Worm (Caenorhabditis elegans): Measurements from ENCODE around the gene F13H8.11.
A peak's percentile ranks its signal among the peaks of the same experiment; 100 is the strongest.

Gene F13H8.11

DNA sequence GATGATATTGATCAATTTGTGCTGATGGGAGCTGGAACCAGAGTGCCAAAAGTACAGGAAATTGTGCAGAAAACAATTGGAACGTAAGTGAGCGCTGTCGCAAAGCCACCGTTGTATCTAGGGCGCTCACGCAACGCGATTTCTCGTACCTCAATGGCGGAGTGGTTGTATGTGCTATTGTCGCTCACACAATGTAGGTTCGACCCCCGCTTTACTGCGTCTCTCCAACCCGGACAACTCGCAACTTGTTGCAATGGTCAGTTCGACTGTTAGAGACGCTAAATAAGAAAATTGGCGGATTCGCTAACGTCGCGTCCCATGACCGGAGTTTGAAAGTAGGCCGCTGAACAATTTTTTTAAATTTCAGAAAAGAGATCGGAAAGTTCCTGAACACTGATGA lies 11.3 kb downstream of the F13H8.11 start (continued):
- TF ChIP-seq nhr-27 (tag; optimal IDR thresholded peaks at IDR 0.05) (no peak), zim-3 (tag; optimal IDR thresholded peaks at IDR 0.05) (no peak), egrh-3 (GFP tag; IDR thresholded peaks at IDR 0.05) (peak; percentile 17; the same call in 1 of the 2 replicates), B0035.1 (tag; optimal IDR thresholded peaks at IDR 0.05) (no peak), gei-17 (GFP tag; optimal IDR thresholded peaks at IDR 0.05) (no peak), nhr-90 (tag; optimal IDR thresholded peaks at IDR 0.05) (peak; percentile 72), madf-10 (tag; optimal IDR thresholded peaks at IDR 0.05) (peak; percentile 37), ztf-25 (GFP tag; IDR thresholded peaks at IDR 0.05) (no peak), F37B4.10 (GFP tag; IDR thresholded peaks at IDR 0.05) (no peak), ztf-26 (tag; optimal IDR thresholded peaks at IDR 0.05) (peak; percentile 58), let-607 (tag; optimal IDR thresholded peaks at IDR 0.05) (peak in 1 of 2 experiments; percentile 14), rcor-1 (GFP tag; IDR thresholded peaks at IDR 0.05) (peak; percentile 51; the same call in 1 of the 2 replicates), F23B12.7 (tag; optimal IDR thresholded peaks at IDR 0.05; ENCODE audit: insufficient read depth) (peak; percentile 95), cebp-1 (GFP tag; IDR thresholded peaks at IDR 0.05) (0 out of 2 replicates have a peak, but pooled peaks have one; percentile 11), cebp-1 (tag; optimal IDR thresholded peaks at IDR 0.05) (peak; percentile 62), F57A8.1 (GFP tag; optimal IDR thresholded peaks at IDR 0.05) (no peak), aptf-3 (GFP tag; IDR thresholded peaks at IDR 0.05) (no peak), ekl-4 (GFP tag; IDR thresholded peaks at IDR 0.05) (peak; percentile 87), lir-1 (GFP tag; conservative IDR thresholded peaks at IDR 0.05) (no peak), lin-26 (GFP tag; IDR thresholded peaks at IDR 0.05) (peak; percentile 80), Y67H2A.10 (GFP tag; conservative IDR thresholded peaks at IDR 0.05) (no peak), hlh-12 (tag; optimal IDR thresholded peaks at IDR 0.05) (no peak), ccch-3 (GFP tag; optimal IDR thresholded peaks at IDR 0.05) (no peak), somi-1 (GFP tag; optimal IDR thresholded peaks at IDR 0.05) (no peak), attf-5 (GFP tag; optimal IDR thresholded peaks at IDR 0.05) (peak; percentile 68), nhr-179 (tag; optimal IDR thresholded peaks at IDR 0.05) (no peak), aptf-2 (GFP tag; conservative IDR thresholded peaks at IDR 0.05) (no peak), hmg-20 (GFP tag; IDR thresholded peaks at IDR 0.05) (no peak), dox-1 (GFP tag; IDR thresholded peaks at IDR 0.05) (peak; percentile 73), ceh-100 (GFP tag; IDR thresholded peaks at IDR 0.05) (peak; percentile 46; the same call in 1 of the 2 replicates), snpc-3.4 (tag; optimal IDR thresholded peaks at IDR 0.05) (peak; percentile 56), Y53G8AR.9 (GFP tag; conservative IDR thresholded peaks at IDR 0.05) (no peak), chd-7 (tag; optimal IDR thresholded peaks at IDR 0.05) (peak; percentile 50), F10E7.11 (tag; optimal IDR thresholded peaks at IDR 0.05) (no peak), madf-8 (GFP tag; conservative IDR thresholded peaks at IDR 0.05) (0 out of 2 replicates have a peak, but pooled peaks have one; percentile 3), sptf-2 (GFP tag; optimal IDR thresholded peaks at IDR 0.05) (peak; percentile 27), F57C9.4 (tag; optimal IDR thresholded peaks at IDR 0.05) (no peak), attf-6 (GFP tag; IDR thresholded peaks at IDR 0.05) (no peak), lin-35 (GFP tag; optimal IDR thresholded peaks at IDR 0.05) (peak in 1 of 3 experiments; percentile 30), Y53F4B.3 (GFP tag; IDR thresholded peaks at IDR 0.05) (no peak), mcd-1 (GFP tag; IDR thresholded peaks at IDR 0.05) (peak; percentile 54; the same call in 1 of the 2 replicates), nfyb-1 (GFP tag; IDR thresholded peaks at IDR 0.05) (peak; percentile 63), nhr-80 (tag; optimal IDR thresholded peaks at IDR 0.05) (peak; percentile 35), F33H1.4 (GFP tag; IDR thresholded peaks at IDR 0.05) (peak; percentile 46), dpff-1 (tag; optimal IDR thresholded peaks at IDR 0.05) (no peak), repo-1 (tag; optimal IDR thresholded peaks at IDR 0.05) (peak; percentile 71), pha-4 (tag; optimal IDR thresholded peaks at IDR 0.05) (no peak), C06A6.2 (GFP tag; conservative IDR thresholded peaks at IDR 0.05) (0 out of 2 replicates have a peak, but pooled peaks have one; percentile 20), let-526 (GFP tag; IDR thresholded peaks at IDR 0.05) (no peak)

All from whole organism, young adult.